Fruit fly (Drosophila melanogaster): ENCODE results near the gene LManIII.

DNA sequence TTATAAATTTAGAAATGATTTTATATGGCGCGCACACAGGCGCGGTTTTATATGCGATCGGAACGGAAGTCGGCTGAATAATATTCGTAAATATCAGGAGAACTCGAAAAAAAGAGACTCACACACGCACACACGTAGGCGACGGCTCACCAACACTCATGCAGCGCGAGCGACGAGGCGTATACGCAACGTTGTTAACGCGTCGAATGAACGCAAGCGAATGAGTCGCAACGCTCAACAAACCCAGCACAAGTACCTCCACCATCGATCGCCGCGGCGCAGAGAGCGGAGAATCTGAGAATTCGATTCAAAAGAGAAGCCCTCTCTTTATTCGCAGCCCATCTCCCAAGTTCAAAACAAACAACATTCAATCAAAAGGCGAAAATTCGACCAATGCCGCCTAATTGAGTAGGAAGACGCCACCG lies 32.9 kb downstream of the LManIII start:
- no peak for TF ChIP-seq psq (optimal IDR thresholded peaks at IDR 0.05)
- no peak for TF ChIP-seq h (optimal IDR thresholded peaks at IDR 0.05)
- no peak for TF ChIP-seq Myc (optimal IDR thresholded peaks at IDR 0.05)
